Worm (Caenorhabditis elegans): Measurements from ENCODE around the gene fut-3.
A peak's percentile ranks its signal among the peaks of the same experiment; 100 is the strongest.
"Not testable (repeated sequence)": the region's sequence is repeated elsewhere in the genome, so short reads cannot be mapped to it uniquely, and the experiment has no call there.

Gene fut-3

DNA sequence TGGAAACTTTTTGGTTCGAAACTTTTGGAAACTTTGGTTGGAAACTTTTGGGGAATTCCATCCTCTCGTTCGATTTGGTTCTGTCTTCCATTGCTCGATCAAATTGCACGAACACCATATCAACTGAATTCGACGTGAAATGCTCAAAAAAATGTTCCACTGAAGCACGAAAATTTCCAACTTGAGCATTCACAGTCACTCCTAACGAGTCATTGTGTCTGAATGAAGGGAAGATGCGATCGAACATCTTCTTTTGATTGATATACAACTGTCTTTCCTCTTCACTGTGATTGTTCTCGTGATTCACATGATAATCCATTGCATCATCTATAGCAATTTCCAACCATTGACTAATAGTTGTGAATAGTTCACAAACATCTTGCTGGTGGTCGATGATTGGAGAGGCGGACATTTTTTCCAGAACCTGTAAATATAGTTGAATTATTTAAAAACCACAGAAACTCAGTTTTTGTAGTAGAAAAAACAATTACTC lies 31.2 kb downstream of the fut-3 start, which contains the start of gene F59E12.15:
F59E12.15 (minus strand) TSS at position 51 of the 493 bp plus-strand sequence.
- TF ChIP-seq T23F11.4 (GFP tag; optimal IDR thresholded peaks at IDR 0.05) = no peak
- TF ChIP-seq ceh-6 (GFP tag; optimal IDR thresholded peaks at IDR 0.05) = no peak
- no peak for TF ChIP-seq rnt-1 (tag; optimal IDR thresholded peaks at IDR 0.05)
- TF ChIP-seq dmd-4 (tag; optimal IDR thresholded peaks at IDR 0.05; ENCODE audit: borderline replicate concordance) = no peak
- TF ChIP-seq hlh-8 (tag; optimal IDR thresholded peaks at IDR 0.05) = no peak
- no peak for TF ChIP-seq unc-86 (tag; optimal IDR thresholded peaks at IDR 0.05)
- no peak for TF ChIP-seq hlh-6 (tag; optimal IDR thresholded peaks at IDR 0.05)
- no peak for TF ChIP-seq pqm-1 (tag; optimal IDR thresholded peaks at IDR 0.05)
- no peak for TF ChIP-seq pros-1 (tag; optimal IDR thresholded peaks at IDR 0.05)
- no peak for TF ChIP-seq dve-1 (tag; optimal IDR thresholded peaks at IDR 0.05)
- TF ChIP-seq ceh-19 (GFP tag; optimal IDR thresholded peaks at IDR 0.05) = no peak
- no peak for TF ChIP-seq ceh-18 (tag; optimal IDR thresholded peaks at IDR 0.05)
- TF ChIP-seq unc-3 (GFP tag; conservative IDR thresholded peaks at IDR 0.05) = no peak
- no peak for TF ChIP-seq unc-3 (tag; optimal IDR thresholded peaks at IDR 0.05)
- TF ChIP-seq ceh-30 (tag; optimal IDR thresholded peaks at IDR 0.05) = no peak
- TF ChIP-seq syd-9 (tag; optimal IDR thresholded peaks at IDR 0.05) = no peak
- no peak for TF ChIP-seq ceh-22 (tag; optimal IDR thresholded peaks at IDR 0.05)
- TF ChIP-seq pha-2 (tag; optimal IDR thresholded peaks at IDR 0.05) = no peak

DNA sequence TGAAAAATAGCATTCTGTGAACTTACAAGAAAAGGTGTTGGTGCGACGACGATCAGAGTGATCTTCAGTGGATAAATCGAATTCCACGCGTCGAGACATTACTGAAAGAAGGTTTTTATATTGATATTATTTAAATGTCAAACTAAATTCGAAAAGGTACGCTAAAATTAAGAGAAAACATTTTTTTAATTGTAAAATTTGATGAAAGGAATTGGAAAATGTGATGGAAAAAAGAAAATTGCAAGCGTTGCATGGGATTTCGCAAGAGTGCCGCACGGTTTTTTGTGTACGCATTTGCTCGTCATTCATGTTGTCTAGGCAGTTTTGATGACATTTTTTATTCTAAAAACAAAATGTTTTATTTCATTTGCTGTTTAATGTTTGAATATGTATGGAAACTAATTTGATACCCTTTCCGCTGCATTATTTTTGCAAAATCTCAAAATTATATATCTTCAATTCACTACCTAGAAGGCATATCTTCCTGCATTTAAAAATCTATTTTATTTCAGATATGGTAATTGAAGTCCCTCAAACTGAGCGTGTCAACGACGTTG lies 37.1 kb downstream of the fut-3 start, which contains the start of the genes eif-3.L and npl-4.2:
eif-3.L (minus strand) TSS at position 101 of the 557 bp plus-strand sequence.
npl-4.2 (plus strand) TSS at position 507 of the 557 bp plus-strand sequence.
- TF ChIP-seq gmeb-2, npax-4, hlh-15 (tag; optimal IDR thresholded peaks at IDR 0.05): not testable (repeated sequence)

DNA sequence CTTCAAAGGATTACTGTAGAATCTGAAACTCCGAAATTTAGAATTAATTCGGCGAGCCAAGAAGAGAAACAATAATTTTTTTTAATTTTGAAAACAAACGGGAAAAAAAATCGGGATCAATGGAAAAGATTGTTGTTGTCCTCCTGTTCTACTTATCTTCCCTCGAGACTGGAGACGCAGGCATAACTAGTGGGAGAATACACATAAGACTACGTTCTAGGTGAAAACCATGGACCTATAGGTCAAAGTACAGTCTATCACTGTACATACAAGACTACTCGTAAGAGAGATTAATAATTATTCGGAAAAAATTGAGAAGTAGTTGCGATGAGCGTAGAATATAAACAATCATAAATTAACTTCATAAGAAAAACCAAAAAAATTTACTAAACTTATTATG lies 40.3 kb downstream of the fut-3 start, which contains the start of gene dhs-6:
dhs-6 (minus strand) TSS at position 22 of the 400 bp plus-strand sequence.
- TF ChIP-seq elt-2 (tag; optimal IDR thresholded peaks at IDR 0.05) (peak; percentile 45), rnt-1 (tag; optimal IDR thresholded peaks at IDR 0.05) (no peak)

DNA sequence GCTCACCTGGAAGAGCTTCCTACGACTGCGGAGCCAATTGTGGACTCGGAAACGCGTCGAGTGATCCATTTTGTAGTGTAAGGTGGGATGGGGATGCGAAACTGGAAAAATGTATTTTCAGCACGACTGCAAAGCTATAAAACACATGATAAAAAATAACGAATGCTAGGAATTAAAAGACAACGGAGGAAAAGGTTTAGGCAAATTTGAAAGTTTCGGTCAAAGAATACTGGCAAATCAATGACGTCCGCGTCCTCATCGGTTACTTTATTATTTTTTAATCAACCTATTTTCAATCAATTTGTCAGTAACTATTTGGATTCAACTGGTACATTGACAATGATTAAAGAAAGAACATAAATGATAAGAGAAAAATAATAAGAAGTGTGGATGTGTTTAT lies 51.8 kb downstream of the fut-3 start, which contains the start of gene C17G10.7:
C17G10.7 (minus strand) TSS at position 101 of the 400 bp plus-strand sequence.
- no peak for TF ChIP-seq sdc-2 (tag; optimal IDR thresholded peaks at IDR 0.05)
- no peak for TF ChIP-seq tbx-7 (tag; optimal IDR thresholded peaks at IDR 0.05)
- no peak for TF ChIP-seq npax-4 (tag; optimal IDR thresholded peaks at IDR 0.05)
- TF ChIP-seq ceh-34 (tag; optimal IDR thresholded peaks at IDR 0.05) = no peak
- TF ChIP-seq Y22D7AL.16 (tag; optimal IDR thresholded peaks at IDR 0.05) = no peak
- no peak for TF ChIP-seq ceh-6 (GFP tag; optimal IDR thresholded peaks at IDR 0.05)
- TF ChIP-seq fkh-6 (tag; optimal IDR thresholded peaks at IDR 0.05) = no peak
- TF ChIP-seq F13H6.1 (tag; optimal IDR thresholded peaks at IDR 0.05) = no peak
- no peak for TF ChIP-seq nhr-11 (tag; optimal IDR thresholded peaks at IDR 0.05)
- no peak for TF ChIP-seq C08G9.2 (tag; optimal IDR thresholded peaks at IDR 0.05)
- no peak for TF ChIP-seq ceh-2 (tag; optimal IDR thresholded peaks at IDR 0.05)
- TF ChIP-seq C38D4.7 (GFP tag; optimal IDR thresholded peaks at IDR 0.05) = no peak
- no peak for TF ChIP-seq T23F11.4 (GFP tag; optimal IDR thresholded peaks at IDR 0.05)
- TF ChIP-seq hlh-6 (tag; optimal IDR thresholded peaks at IDR 0.05) = no peak
- TF ChIP-seq ets-4 (tag; optimal IDR thresholded peaks at IDR 0.05) = no peak
- no peak for TF ChIP-seq ama-1 (optimal IDR thresholded peaks at IDR 0.05)
- TF ChIP-seq K09A11.1 (tag; optimal IDR thresholded peaks at IDR 0.05; ENCODE audit: insufficient read depth) = no peak
- no peak for TF ChIP-seq syd-9 (tag; optimal IDR thresholded peaks at IDR 0.05)

Measured in whole organism, late embryonic.